Worm (Caenorhabditis elegans) whole organism, L4 larva: ENCODE results near the gene rfs-1.

Source experiments
- ZK546.5 ChIP-seq, 2 experiments: sonication (generic microtip); optimal IDR thresholded peaks; 2 replicates each; lab custom pipeline; 2017; ENCODE audit warnings: missing biosample characterization in 2 of 2, missing genetic modification characterization in 2 of 2
- ceh-82 ChIP-seq: sonication (generic microtip); optimal IDR thresholded peaks from 2 replicates; lab custom pipeline; 2017; ENCODE audit warnings: missing biosample characterization, missing genetic modification characterization
- hlh-11 ChIP-seq: fragments of 200-800 bp; sonication (Bioruptor generic); optimal IDR thresholded peaks from 2 replicates; lab custom pipeline; 2018; ENCODE audit warnings: mild to moderate bottlenecking, missing genetic modification characterization, missing compliant biosample characterization
- lin-13 ChIP-seq: fragments of 150-350 bp; optimal IDR thresholded peaks from 2 replicates; lab custom pipeline; 2014; ENCODE audit warnings: missing biosample characterization, missing genetic modification reagents, missing genetic modification characterization
- lin-15B ChIP-seq: fragments of 150-350 bp; sonication (generic microtip); optimal IDR thresholded peaks from 3 replicates; lab custom pipeline; 2014; ENCODE audit warnings: missing biosample characterization, missing genetic modification characterization
- nhr-42 ChIP-seq: fragments of 200-800 bp; sonication (Bioruptor generic); IDR thresholded peaks from 2 replicates; pipeline ENCODE4 v1.3.6; 2022; ENCODE audit warnings: missing genetic modification characterization, missing compliant biosample characterization
- nhr-6 ChIP-seq: fragments of 150-350 bp; optimal IDR thresholded peaks from 2 replicates; lab custom pipeline; 2014; ENCODE audit warnings: missing biosample characterization, missing genetic modification characterization
- skn-1 ChIP-seq: fragments of 150-350 bp; optimal IDR thresholded peaks from 2 replicates; lab custom pipeline; 2014; ENCODE audit warnings: missing biosample characterization, missing genetic modification characterization
- snpc-1.2 ChIP-seq: fragments of 200-800 bp; sonication (Bioruptor generic); IDR thresholded peaks from 2 replicates; pipeline ENCODE4 v1.3.6; 2022; ENCODE audit warnings: missing genetic modification reagents, missing genetic modification characterization, missing compliant biosample characterization
- unc-62 ChIP-seq, 3 experiments: fragments of 150-350 bp in 1 of 3; sonication (generic microtip); optimal IDR thresholded peaks in 2 of 3; peaks in 1 of 3; 1 replicate in 1 of 3; 2 replicates in 2 of 3; lab custom pipeline; 2014 to 2017; ENCODE audit warnings: missing biosample characterization in 3 of 3, missing genetic modification characterization in 3 of 3, missing genetic modification reagents in 3 of 3, missing genotype in 1 of 3
- zag-1 ChIP-seq: fragments of 150-350 bp; optimal IDR thresholded peaks from 2 replicates; lab custom pipeline; 2014; ENCODE audit warnings: missing biosample characterization, missing genetic modification characterization

DNA sequence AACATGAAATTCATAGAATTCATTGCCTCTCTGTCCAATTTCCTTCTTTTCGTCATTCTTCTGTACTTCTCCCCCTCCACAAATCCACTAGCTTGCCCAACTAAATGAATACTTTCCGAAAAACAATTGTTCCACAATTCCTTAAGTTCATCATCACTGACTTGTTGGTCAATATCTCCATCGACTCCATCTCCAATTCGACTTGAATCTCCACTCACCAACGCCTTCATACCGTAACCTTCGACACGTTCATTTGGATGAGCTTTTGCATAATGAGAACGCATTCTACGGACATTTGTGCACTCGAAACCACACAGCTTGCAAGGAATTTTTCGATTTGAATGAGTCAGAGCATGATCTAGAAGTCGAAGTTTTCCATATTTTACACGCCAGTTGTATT, 14.7 kb downstream of the rfs-1 start:
- TF ChIP-seq snpc-1.2 (GFP tag; lab: Robert Waterston, UW) (no peak), ZK546.5 (tag; optimal IDR thresholded peaks at IDR 0.05; lab: Kevin White, UChicago) (no peak), nhr-42 (GFP tag; lab: Robert Waterston, UW) (no peak), nhr-6 (tag; lab: Kevin White, UChicago) (no peak), unc-62 (GFP tag; optimal IDR thresholded peaks at IDR 0.05 in 1 of 2; lab: Kevin White, UChicago) (peak in 1 of 2 experiments; percentile 95), unc-62 (tag; optimal IDR thresholded peaks at IDR 0.05; lab: Kevin White, UChicago) (no peak), lin-13 (GFP tag; lab: Kevin White, UChicago) (no peak), ceh-82 (tag; lab: Kevin White, UChicago) (no peak), lin-15B (tag; lab: Kevin White, UChicago) (no peak), skn-1 (tag; lab: Kevin White, UChicago) (no peak), zag-1 (tag; lab: Kevin White, UChicago) (no peak), hlh-11 (tag; lab: Kevin White, UChicago) (no peak)
